Fruit fly (Drosophila melanogaster) whole organism, wandering third instar larva: Measurements from ENCODE around the gene ras.

Experiments used
- Abd-B ChIP-seq: fragments of >200 bp; optimal IDR thresholded peaks from 2 replicates; lab custom pipeline; 2017; ENCODE audit warnings: missing biosample characterization, missing genetic modification characterization
- CG32264 ChIP-seq: fragments of 200-800 bp; sonication (Bioruptor generic); optimal IDR thresholded peaks from 2 replicates; lab custom pipeline; 2016; ENCODE audit warnings: missing biosample characterization, missing genetic modification characterization
- CG9705 ChIP-seq: fragments of 200-800 bp; sonication (Bioruptor generic); optimal IDR thresholded peaks from 2 replicates; lab custom pipeline; 2018; ENCODE audit warnings: missing biosample characterization, mild to moderate bottlenecking, missing genetic modification characterization
- CrebA ChIP-seq: fragments of 200-800 bp; sonication (Bioruptor generic); optimal IDR thresholded peaks from 2 replicates; lab custom pipeline; 2016; ENCODE audit warnings: missing biosample characterization, mild to moderate bottlenecking, missing genetic modification characterization, borderline replicate concordance
- Dfd ChIP-seq: fragments of >200 bp; optimal IDR thresholded peaks from 2 replicates; lab custom pipeline; 2017; ENCODE audit warnings: missing biosample characterization, missing genetic modification characterization
- Dif ChIP-seq: fragments of 200-275, 200-300 bp; sonication (Bioruptor generic); optimal IDR thresholded peaks from 2 replicates; lab custom pipeline; 2018; ENCODE audit warnings: missing biosample characterization, missing genetic modification characterization; ENCODE audit not compliant: partially characterized antibody
- GATAd ChIP-seq: sonication (Bioruptor generic); optimal IDR thresholded peaks from 2 replicates; lab custom pipeline; 2016; ENCODE audit warnings: missing biosample characterization, missing genetic modification characterization
- HLH106 ChIP-seq: fragments of 200-800 bp; optimal IDR thresholded peaks from 3 replicates; lab custom pipeline; 2019; ENCODE audit warnings: missing biosample characterization, mild to moderate bottlenecking, missing genetic modification characterization, moderate library complexity
- Hnf4 ChIP-seq: fragments of 200-800 bp; sonication (Bioruptor generic); optimal IDR thresholded peaks from 2 replicates; lab custom pipeline; 2016; ENCODE audit warnings: missing biosample characterization, mild to moderate bottlenecking, missing genetic modification characterization
- Hr78 ChIP-seq: fragments of >200 bp; optimal IDR thresholded peaks from 2 replicates; lab custom pipeline; 2017; ENCODE audit warnings: missing biosample characterization, missing genetic modification characterization
- Hr83 ChIP-seq: fragments of 200-300 bp; sonication (Bioruptor generic); optimal IDR thresholded peaks from 2 replicates; lab custom pipeline; 2016; ENCODE audit warnings: missing biosample characterization, mild to moderate bottlenecking, missing genetic modification characterization, moderate library complexity; ENCODE audit not compliant: poor library complexity, severe bottlenecking
- Jra ChIP-seq: sonication (Bioruptor generic); optimal IDR thresholded peaks from 2 replicates; lab custom pipeline; 2016; ENCODE audit warnings: missing biosample characterization, missing genetic modification characterization
- Mio ChIP-seq: sonication (Bioruptor generic); optimal IDR thresholded peaks from 2 replicates; lab custom pipeline; 2016; ENCODE audit warnings: missing biosample characterization, missing genetic modification characterization
- Myc ChIP-seq: fragments of >200 bp; optimal IDR thresholded peaks from 2 replicates; lab custom pipeline; 2017
- N ChIP-seq: fragments of >200 bp; optimal IDR thresholded peaks from 2 replicates; lab custom pipeline; 2018; ENCODE audit warnings: missing biosample characterization, missing external identifiers, missing genetic modification characterization
- OdsH ChIP-seq: fragments of 200-800 bp; sonication (Bioruptor generic); optimal IDR thresholded peaks from 2 replicates; lab custom pipeline; 2016; ENCODE audit warnings: missing biosample characterization, mild to moderate bottlenecking, missing genetic modification characterization
- Rel ChIP-seq, 2 experiments: fragments of 200-800 bp; sonication (Bioruptor generic) in 1 of 2; optimal IDR thresholded peaks; 2 replicates in 1 of 2; 3 replicates in 1 of 2; lab custom pipeline; 2016 to 2019; ENCODE audit warnings: mild to moderate bottlenecking in 2 of 2, missing biosample characterization in 2 of 2, missing genetic modification characterization in 2 of 2, moderate library complexity in 1 of 2
- Sp1 ChIP-seq: fragments of 200-800 bp; sonication (Bioruptor generic); optimal IDR thresholded peaks from 3 replicates; lab custom pipeline; 2019; ENCODE audit warnings: missing biosample characterization, mild to moderate bottlenecking, missing genetic modification characterization, moderate library complexity
- Vsx2 ChIP-seq: fragments of 200-300, 225-300 bp; sonication (Bioruptor generic); optimal IDR thresholded peaks from 2 replicates; lab custom pipeline; 2018; ENCODE audit warnings: missing biosample characterization, missing genetic modification characterization; ENCODE audit not compliant: partially characterized antibody
- br ChIP-seq: fragments of 200-800 bp; sonication (Bioruptor generic); optimal IDR thresholded peaks from 2 replicates; lab custom pipeline; 2016; ENCODE audit warnings: missing biosample characterization, missing genetic modification characterization
- brk ChIP-seq: fragments of 200-800 bp; sonication (Bioruptor generic); optimal IDR thresholded peaks from 2 replicates; lab custom pipeline; 2016; ENCODE audit warnings: missing biosample characterization, mild to moderate bottlenecking, missing genetic modification characterization
- dl ChIP-seq, 2 experiments: fragments of 175-275, 200-275 bp in 1 of 2; fragments of 200-275 bp in 1 of 2; sonication (Bioruptor generic); optimal IDR thresholded peaks; lab custom pipeline; 2018; ENCODE audit warnings: mild to moderate bottlenecking in 2 of 2, missing biosample characterization in 2 of 2, missing genetic modification characterization in 2 of 2, moderate library complexity in 2 of 2; ENCODE audit not compliant: partially characterized antibody in 2 of 2, insufficient read depth in 1 of 2
- dmrt93B ChIP-seq: fragments of 200-800 bp; sonication (Bioruptor generic); optimal IDR thresholded peaks from 2 replicates; lab custom pipeline; 2018; ENCODE audit warnings: missing biosample characterization, mild to moderate bottlenecking, missing genetic modification characterization
- dsf ChIP-seq: sonication (Bioruptor generic); optimal IDR thresholded peaks from 2 replicates; lab custom pipeline; 2016; ENCODE audit warnings: missing biosample characterization, missing genetic modification characterization, borderline replicate concordance
- ey ChIP-seq: fragments of 200-800 bp; sonication (Bioruptor generic); optimal IDR thresholded peaks from 2 replicates; lab custom pipeline; 2016; ENCODE audit warnings: missing biosample characterization, missing genetic modification characterization
- foxo ChIP-seq, 2 experiments: fragments of 200-800 bp; sonication (Bioruptor generic); optimal IDR thresholded peaks; 2 replicates in 1 of 2; 3 replicates in 1 of 2; lab custom pipeline; 2016 to 2017; ENCODE audit warnings: missing biosample characterization in 2 of 2, missing genetic modification characterization in 2 of 2
- fru ChIP-seq: fragments of 200-800 bp; sonication (Bioruptor generic); optimal IDR thresholded peaks from 3 replicates; lab custom pipeline; 2016; ENCODE audit warnings: missing biosample characterization, mild to moderate bottlenecking, missing genetic modification characterization
- h ChIP-seq: fragments of 200-800 bp; sonication (Bioruptor generic); optimal IDR thresholded peaks from 3 replicates; lab custom pipeline; 2016; ENCODE audit warnings: missing biosample characterization, mild to moderate bottlenecking, missing genetic modification characterization
- jim ChIP-seq: fragments of 175-275, 200-325 bp; sonication (Bioruptor generic); optimal IDR thresholded peaks from 2 replicates; lab custom pipeline; 2016; ENCODE audit warnings: missing biosample characterization, mild to moderate bottlenecking, missing genetic modification characterization
- lola ChIP-seq: fragments of >200 bp; optimal IDR thresholded peaks from 2 replicates; lab custom pipeline; 2017; ENCODE audit warnings: missing biosample characterization, missing genetic modification characterization
- pan ChIP-seq: fragments of >200 bp; optimal IDR thresholded peaks from 2 replicates; lab custom pipeline; 2017
- psq ChIP-seq: fragments of 200-800 bp; sonication (Bioruptor generic); optimal IDR thresholded peaks from 3 replicates; lab custom pipeline; 2017; ENCODE audit warnings: missing biosample characterization, mild to moderate bottlenecking, missing genetic modification characterization, moderate library complexity
- rgr ChIP-seq: fragments of 200-800 bp; sonication (Bioruptor generic); optimal IDR thresholded peaks from 3 replicates; lab custom pipeline; 2016; ENCODE audit warnings: missing biosample characterization, mild to moderate bottlenecking, missing genetic modification characterization
- sage ChIP-seq: fragments of 200-800 bp; sonication (Bioruptor generic); optimal IDR thresholded peaks from 2 replicates; lab custom pipeline; 2016; ENCODE audit warnings: missing biosample characterization, mild to moderate bottlenecking, missing genetic modification characterization
- sv ChIP-seq: fragments of 200-800 bp; sonication (Bioruptor generic); optimal IDR thresholded peaks from 3 replicates; lab custom pipeline; 2016; ENCODE audit warnings: missing biosample characterization, missing genetic modification characterization
- tai ChIP-seq: sonication (Bioruptor generic); optimal IDR thresholded peaks from 2 replicates; lab custom pipeline; 2016; ENCODE audit warnings: missing biosample characterization, missing genetic modification characterization
- usp ChIP-seq: fragments of >200 bp; optimal IDR thresholded peaks from 2 replicates; lab custom pipeline; 2017; ENCODE audit warnings: missing biosample characterization, missing genetic modification characterization
- woc ChIP-seq: sonication (Bioruptor generic); optimal IDR thresholded peaks from 2 replicates; lab custom pipeline; 2016; ENCODE audit warnings: missing biosample characterization, mild to moderate bottlenecking, missing genetic modification characterization

The ras gene

DNA sequence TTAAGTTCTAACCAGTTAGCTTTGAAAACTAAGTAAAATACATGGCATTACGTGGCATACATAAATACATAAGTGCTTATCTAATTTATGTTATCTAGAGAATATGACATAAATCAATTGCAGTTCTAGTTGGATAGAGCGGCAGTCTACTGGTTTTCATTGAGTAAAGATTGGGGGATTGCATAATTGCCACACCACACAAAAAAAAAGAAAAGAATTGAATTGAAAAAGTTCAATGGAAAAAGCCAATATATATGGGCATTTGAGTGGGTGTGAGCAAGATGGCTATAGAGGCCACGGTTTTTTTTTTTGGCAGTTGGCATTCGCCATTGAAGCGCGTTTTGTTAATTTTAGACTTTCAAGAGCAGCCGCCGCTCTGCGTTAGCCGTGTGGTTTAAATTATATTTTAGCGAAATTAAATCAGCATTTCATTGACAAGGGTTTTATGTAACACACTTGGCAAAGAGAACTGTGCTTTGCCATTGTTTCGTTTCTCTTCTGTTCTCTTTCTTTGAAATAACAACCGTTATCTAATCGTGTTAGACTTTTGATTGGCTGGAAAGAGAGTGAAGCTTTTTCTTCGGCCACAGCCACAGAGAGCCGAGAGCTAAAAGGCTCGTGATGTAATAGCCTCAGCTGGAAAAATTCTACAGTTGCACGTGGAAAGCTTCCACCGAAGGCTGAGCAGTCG, 39.2 kb downstream of the ras start:
- TF ChIP-seq br (no peak), dl (GFP tag; optimal IDR thresholded peaks at IDR 0.05; lab: Kevin White, UChicago; ENCODE audit: insufficient read depth in 1 of 2, partially characterized antibody in 2 of 2) (no peak), CrebA (peak; percentile 48), h (no peak), tai (GFP tag; lab: Kevin White, UChicago) (no peak), GATAd (GFP tag; lab: Kevin White, UChicago) (no peak), rgr (GFP tag; lab: Kevin White, UChicago) (no peak), Mio (GFP tag; lab: Kevin White, UChicago) (no peak)

DNA sequence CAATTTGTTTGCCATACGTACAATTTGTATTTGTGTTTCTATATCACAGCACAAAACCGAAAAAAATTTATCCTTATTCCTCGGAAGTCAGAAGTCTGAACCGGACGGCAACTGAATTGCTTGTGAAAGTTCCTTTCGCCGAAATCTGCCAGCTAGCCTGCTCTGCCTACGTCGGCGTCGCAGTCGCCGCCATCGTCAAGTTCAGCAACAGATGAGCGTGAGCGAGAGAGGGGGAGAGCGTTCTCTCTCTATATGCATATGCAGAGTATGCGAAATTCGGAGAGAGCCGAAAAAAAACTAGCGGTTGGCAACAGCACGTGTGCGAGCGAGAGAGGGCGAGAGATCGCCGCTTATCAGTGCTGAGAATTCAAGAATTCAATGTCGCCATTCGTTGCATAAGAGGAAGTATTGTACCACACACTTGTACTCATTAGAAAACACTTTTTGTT, 40.1 kb downstream of the ras start:
- TF ChIP-seq Hnf4 (no peak), dmrt93B (GFP tag; lab: Kevin White, UChicago) (no peak), foxo (GFP tag; optimal IDR thresholded peaks at IDR 0.05; lab: Kevin White, UChicago) (no peak), Dif (GFP tag; lab: Kevin White, UChicago) (peak; percentile 96), Mio (GFP tag; lab: Kevin White, UChicago) (no peak), CG9705 (GFP tag; lab: Kevin White, UChicago) (no peak), jim (no peak), woc (GFP tag; lab: Kevin White, UChicago) (peak; percentile 3), rgr (GFP tag; lab: Kevin White, UChicago) (peak; percentile 36), psq (no peak), Jra (no peak), lola (GFP tag; lab: Kevin White, UChicago) (no peak), Hr83 (GFP tag; lab: Kevin White, UChicago) (no peak), N (GFP tag; lab: Kevin White, UChicago) (no peak), Abd-B (GFP tag; lab: Kevin White, UChicago) (no peak), fru (GFP tag; lab: Kevin White, UChicago) (peak; percentile 3), dl (GFP tag; optimal IDR thresholded peaks at IDR 0.05; lab: Kevin White, UChicago; ENCODE audit: insufficient read depth in 1 of 2, partially characterized antibody in 2 of 2) (peak; percentile 80 to 95), Sp1 (GFP tag; lab: Kevin White, UChicago) (no peak), usp (no peak), dsf (no peak), HLH106 (tag; lab: Kevin White, UChicago) (no peak), sage (GFP tag; lab: Kevin White, UChicago) (no peak), h (no peak), ey (GFP tag; lab: Kevin White, UChicago) (no peak), Rel (GFP tag; optimal IDR thresholded peaks at IDR 0.05; lab: Kevin White, UChicago) (no peak), Rel (tag; optimal IDR thresholded peaks at IDR 0.05; lab: Kevin White, UChicago) (no peak), OdsH (GFP tag; lab: Kevin White, UChicago) (no peak), Hr78 (GFP tag; lab: Kevin White, UChicago) (no peak), Dfd (GFP tag; lab: Kevin White, UChicago) (no peak), pan (lab: Kevin White, UChicago) (no peak), br (peak; percentile 43), Vsx2 (GFP tag; lab: Kevin White, UChicago) (peak; percentile 91), Myc (no peak), sv (no peak), tai (GFP tag; lab: Kevin White, UChicago) (no peak), GATAd (GFP tag; lab: Kevin White, UChicago) (no peak), CrebA (peak; percentile 39), CG32264 (no peak), brk (GFP tag; lab: Kevin White, UChicago) (no peak)
- TF ChIP-seq, all 38 proteins: peak for 8
